Worm (Caenorhabditis elegans): Measurements from ENCODE around the gene W06D12.6.

The W06D12.6 gene

ce11 chrV:17705814-17706213, at the start of gene W06D12.6:
Gene W06D12.6 (plus strand): TSS chrV:17706114.
- no peak for TF ChIP-seq W03F9.2 (tag; optimal IDR thresholded peaks at IDR 0.05)
- TF ChIP-seq dao-5 (tag; optimal IDR thresholded peaks at IDR 0.05) = no peak
- no peak for TF ChIP-seq him-1 (tag; optimal IDR thresholded peaks at IDR 0.05)

ce11 chrV:17658824-17659223, 47.1 kb upstream of the W06D12.6 start:
- no peak for TF ChIP-seq W03F9.2 (tag; optimal IDR thresholded peaks at IDR 0.05)
- no peak for TF ChIP-seq him-1 (tag; optimal IDR thresholded peaks at IDR 0.05)

- TF ChIP-seq W03F9.2 (tag; optimal IDR thresholded peaks at IDR 0.05) (no peak), him-1 (tag; optimal IDR thresholded peaks at IDR 0.05) (no peak), dao-5 (tag; optimal IDR thresholded peaks at IDR 0.05) (no peak)
Measured at ce11 chrV:17659228-17659627, 46.7 kb upstream of the W06D12.6 start, which contains the start of gene fbxa-108. Gene fbxa-108 (minus strand): TSS chrV:17659385.

- TF ChIP-seq him-1 (tag; optimal IDR thresholded peaks at IDR 0.05) (no peak), W03F9.2 (tag; optimal IDR thresholded peaks at IDR 0.05) (no peak), dao-5 (tag; optimal IDR thresholded peaks at IDR 0.05) (no peak)
Measured at ce11 chrV:17660003-17660402, 45.9 kb upstream of the W06D12.6 start, which contains the start of gene dgat-2. Gene dgat-2 (plus strand): TSS chrV:17660303.

ce11 chrV:17662260-17662659, 43.7 kb upstream of the W06D12.6 start:
- no peak for TF ChIP-seq dao-5 (tag; optimal IDR thresholded peaks at IDR 0.05)
- no peak for TF ChIP-seq W03F9.2 (tag; optimal IDR thresholded peaks at IDR 0.05)
- TF ChIP-seq him-1 (tag; optimal IDR thresholded peaks at IDR 0.05) = no peak

ce11 chrV:17664367-17664766, 41.5 kb upstream of the W06D12.6 start:
- TF ChIP-seq him-1 (tag; optimal IDR thresholded peaks at IDR 0.05) (no peak), dao-5 (tag; optimal IDR thresholded peaks at IDR 0.05) (no peak), W03F9.2 (tag; optimal IDR thresholded peaks at IDR 0.05) (no peak)

ce11 chrV:17665906-17666305, 40.0 kb upstream of the W06D12.6 start, which contains the start of gene F59A1.11:
Gene F59A1.11 (minus strand): TSS chrV:17666006.
- TF ChIP-seq W03F9.2 (tag; optimal IDR thresholded peaks at IDR 0.05) (no peak), him-1 (tag; optimal IDR thresholded peaks at IDR 0.05) (no peak), dao-5 (tag; optimal IDR thresholded peaks at IDR 0.05) (no peak)

ce11 chrV:17667676-17668075, 38.2 kb upstream of the W06D12.6 start, which contains the start of gene F59A1.12:
Gene F59A1.12 (minus strand): TSS chrV:17667776.
- TF ChIP-seq W03F9.2 (tag; optimal IDR thresholded peaks at IDR 0.05) (no peak), him-1 (tag; optimal IDR thresholded peaks at IDR 0.05) (no peak), dao-5 (tag; optimal IDR thresholded peaks at IDR 0.05) (no peak)

- TF ChIP-seq dao-5 (tag; optimal IDR thresholded peaks at IDR 0.05) (no peak), him-1 (tag; optimal IDR thresholded peaks at IDR 0.05) (no peak), W03F9.2 (tag; optimal IDR thresholded peaks at IDR 0.05) (no peak)
Measured at ce11 chrV:17668531-17668930, 37.4 kb upstream of the W06D12.6 start, which contains the start of gene str-89. Gene str-89 (plus strand): TSS chrV:17668831.

ce11 chrV:17673343-17673742, 32.6 kb upstream of the W06D12.6 start, which contains the start of gene str-93:
Gene str-93 (minus strand): TSS chrV:17673443.
- no peak for TF ChIP-seq him-1 (tag; optimal IDR thresholded peaks at IDR 0.05)
- TF ChIP-seq W03F9.2 (tag; optimal IDR thresholded peaks at IDR 0.05) = no peak
- TF ChIP-seq dao-5 (tag; optimal IDR thresholded peaks at IDR 0.05) = no peak

ce11 chrV:17676553-17676952, 29.4 kb upstream of the W06D12.6 start, which contains the start of gene str-92:
Gene str-92 (minus strand): TSS chrV:17676653.
- no peak for TF ChIP-seq W03F9.2 (tag; optimal IDR thresholded peaks at IDR 0.05)
- TF ChIP-seq dao-5 (tag; optimal IDR thresholded peaks at IDR 0.05) = no peak
- no peak for TF ChIP-seq him-1 (tag; optimal IDR thresholded peaks at IDR 0.05)

ce11 chrV:17683290-17683689, 22.6 kb upstream of the W06D12.6 start:
- TF ChIP-seq him-1 (tag; optimal IDR thresholded peaks at IDR 0.05) (no peak), dao-5 (tag; optimal IDR thresholded peaks at IDR 0.05) (no peak), W03F9.2 (tag; optimal IDR thresholded peaks at IDR 0.05) (no peak)

ce11 chrV:17683763-17684162, 22.2 kb upstream of the W06D12.6 start, which contains the start of gene F59A1.15:
Gene F59A1.15 (minus strand): TSS chrV:17683863.
- TF ChIP-seq him-1 (tag; optimal IDR thresholded peaks at IDR 0.05) (no peak), W03F9.2 (tag; optimal IDR thresholded peaks at IDR 0.05) (no peak), dao-5 (tag; optimal IDR thresholded peaks at IDR 0.05) (no peak)

ce11 chrV:17684857-17685256, 21.1 kb upstream of the W06D12.6 start, which contains the start of the genes F59A1.16 and F59A1.6:
Gene F59A1.16 (minus strand): TSS chrV:17684957.
Gene F59A1.6 (plus strand): TSS chrV:17685141.
- TF ChIP-seq W03F9.2 (tag; optimal IDR thresholded peaks at IDR 0.05) (no peak), him-1 (tag; optimal IDR thresholded peaks at IDR 0.05) (no peak), dao-5 (tag; optimal IDR thresholded peaks at IDR 0.05) (no peak)

- no peak for TF ChIP-seq him-1 (tag; optimal IDR thresholded peaks at IDR 0.05)
- no peak for TF ChIP-seq dao-5 (tag; optimal IDR thresholded peaks at IDR 0.05)
- no peak for TF ChIP-seq W03F9.2 (tag; optimal IDR thresholded peaks at IDR 0.05)
Measured at ce11 chrV:17686852-17687251, 19.1 kb upstream of the W06D12.6 start, which contains the start of gene F59A1.18. Gene F59A1.18 (minus strand): TSS chrV:17686952.
